Fruit fly (Drosophila melanogaster): Measurements from ENCODE around the gene CG44437.

Gene CG44437

DNA sequence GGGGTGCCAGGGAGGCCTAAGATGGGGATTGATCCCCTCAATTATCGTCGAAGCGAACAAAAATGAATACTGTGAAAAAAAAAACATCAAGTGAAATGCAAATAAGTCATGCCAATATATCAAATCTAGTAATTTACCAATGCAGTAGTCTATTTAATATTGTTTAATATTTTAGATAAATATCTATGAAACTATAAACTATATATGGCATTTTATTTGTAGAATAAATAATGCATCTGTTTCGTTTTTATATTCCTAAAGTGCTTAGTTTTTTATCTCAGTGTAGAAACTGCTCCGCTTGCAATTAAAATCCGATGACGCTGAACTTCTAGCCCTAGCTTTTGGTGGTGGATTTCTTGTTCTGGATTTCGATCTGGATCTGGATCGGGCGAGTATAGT, 26.1 kb upstream of the CG44437 start:
- peak; percentile 20 for TF ChIP-seq tj (GFP tag; optimal IDR thresholded peaks at IDR 0.05)
- no peak for TF ChIP-seq CG5204 (GFP tag; optimal IDR thresholded peaks at IDR 0.05)

DNA sequence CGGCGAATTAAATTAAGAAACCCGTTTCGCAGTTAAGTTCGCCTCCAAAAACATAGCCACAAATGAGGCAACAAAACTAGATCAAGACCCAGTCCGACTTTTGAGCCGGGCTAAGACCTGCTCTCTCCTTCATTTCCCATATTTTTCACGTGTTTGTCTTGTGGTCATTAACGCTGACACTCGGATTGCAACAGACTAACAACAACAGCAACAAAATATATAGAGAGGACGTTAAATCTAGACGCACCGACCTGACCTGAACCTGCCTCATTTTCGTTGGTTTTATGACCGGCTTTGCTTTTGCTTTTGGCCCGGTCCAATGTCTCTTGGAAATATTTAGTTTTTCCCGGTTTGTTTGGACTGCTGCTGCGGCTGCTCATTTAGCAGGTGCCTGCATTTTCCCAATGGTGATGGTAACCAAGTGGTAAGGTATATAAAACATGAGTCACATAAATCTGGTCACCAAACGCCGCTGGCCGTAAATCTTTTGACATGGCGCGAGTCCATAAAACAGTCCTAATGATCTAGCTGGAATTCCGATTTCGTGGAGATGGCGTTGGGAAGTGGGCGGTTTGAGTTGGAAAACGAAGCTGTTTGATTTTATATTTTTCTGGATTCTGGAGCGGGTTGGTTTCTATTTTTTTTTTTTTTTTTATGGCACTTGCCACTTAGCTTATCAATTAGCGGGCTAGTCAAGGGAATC, 25.6 kb upstream of the CG44437 start:
- no peak for TF ChIP-seq CG7101 (tag; optimal IDR thresholded peaks at IDR 0.05)

DNA sequence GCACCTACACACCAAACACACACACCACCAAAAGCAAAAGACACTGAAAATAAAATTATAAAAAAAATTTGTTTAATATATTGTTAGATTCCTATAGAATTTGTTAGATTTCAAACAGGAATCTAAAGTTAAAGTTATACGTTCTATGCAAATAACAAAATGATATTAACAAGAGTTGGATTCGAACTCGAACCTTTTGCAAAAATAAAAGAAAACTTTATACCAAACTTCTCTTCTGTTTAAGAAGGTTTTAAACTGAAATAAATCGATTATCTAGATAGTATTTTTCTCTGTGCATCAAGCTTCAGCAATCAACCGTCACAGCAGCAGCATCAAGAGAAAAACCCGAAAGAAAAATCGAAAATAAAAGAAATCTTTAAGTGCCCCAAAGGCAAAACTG, 24.4 kb upstream of the CG44437 start:
- no peak for TF ChIP-seq CG14711 (tag; optimal IDR thresholded peaks at IDR 0.05)
- TF ChIP-seq CG1620 (GFP tag; optimal IDR thresholded peaks at IDR 0.05), result no peak
- no peak for TF ChIP-seq ovo (GFP tag; optimal IDR thresholded peaks at IDR 0.05)
- TF ChIP-seq Clk (GFP tag; optimal IDR thresholded peaks at IDR 0.05), result no peak
- no peak for TF ChIP-seq cnc (optimal IDR thresholded peaks at IDR 0.05)
- no peak for TF ChIP-seq pad (GFP tag; optimal IDR thresholded peaks at IDR 0.05)
- TF ChIP-seq cic (GFP tag; optimal IDR thresholded peaks at IDR 0.05), result no peak
- no peak for TF ChIP-seq toe (GFP tag; optimal IDR thresholded peaks at IDR 0.05)
- no peak for TF ChIP-seq CG7045 (GFP tag; optimal IDR thresholded peaks at IDR 0.05)
- no peak for TF ChIP-seq bab1 (GFP tag; optimal IDR thresholded peaks at IDR 0.05)
- no peak for TF ChIP-seq CG33017 (tag; optimal IDR thresholded peaks at IDR 0.05)
- no peak for TF ChIP-seq Hr96 (GFP tag; optimal IDR thresholded peaks at IDR 0.05)
- TF ChIP-seq Mnt (GFP tag; optimal IDR thresholded peaks at IDR 0.05), result no peak
- no peak for TF ChIP-seq tj (GFP tag; optimal IDR thresholded peaks at IDR 0.05)
- TF ChIP-seq CG11617 (GFP tag; optimal IDR thresholded peaks at IDR 0.05), result no peak
- TF ChIP-seq kay (GFP tag; ENCODE audit: borderline replicate concordance), result no peak
- no peak for TF ChIP-seq CG12768 (GFP tag; optimal IDR thresholded peaks at IDR 0.05)

DNA sequence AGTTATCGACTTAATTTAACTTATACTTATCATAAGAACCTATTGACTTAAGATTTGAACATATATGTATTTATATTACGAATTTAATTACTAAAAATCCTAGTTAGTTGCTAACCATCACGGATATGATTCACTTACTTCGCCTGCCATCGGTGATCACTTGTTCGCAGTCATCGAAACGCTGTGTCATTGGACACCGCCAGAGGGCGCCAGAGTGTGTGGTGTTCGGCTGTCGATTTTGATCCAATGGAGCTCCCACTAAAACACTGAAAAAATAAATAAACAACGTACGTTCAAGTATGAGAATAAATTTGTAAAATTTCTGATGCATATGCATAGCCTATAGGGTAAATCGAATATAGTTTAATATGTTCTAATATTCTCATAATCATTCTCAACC, 22.8 kb upstream of the CG44437 start:
- no peak for TF ChIP-seq CG14711 (tag; optimal IDR thresholded peaks at IDR 0.05)
- TF ChIP-seq CG1620 (GFP tag; optimal IDR thresholded peaks at IDR 0.05), result no peak
- no peak for TF ChIP-seq CG5204 (GFP tag; optimal IDR thresholded peaks at IDR 0.05)
- TF ChIP-seq bab1 (GFP tag; optimal IDR thresholded peaks at IDR 0.05), result no peak
- TF ChIP-seq pad (GFP tag; optimal IDR thresholded peaks at IDR 0.05), result no peak
- no peak for TF ChIP-seq Mnt (GFP tag; optimal IDR thresholded peaks at IDR 0.05)
- no peak for TF ChIP-seq CG12768 (GFP tag; optimal IDR thresholded peaks at IDR 0.05)
- TF ChIP-seq Crg-1 (GFP tag; optimal IDR thresholded peaks at IDR 0.05), result no peak
- no peak for TF ChIP-seq ovo (GFP tag; optimal IDR thresholded peaks at IDR 0.05)
- no peak for TF ChIP-seq CG33017 (tag; optimal IDR thresholded peaks at IDR 0.05)
- TF ChIP-seq cnc (optimal IDR thresholded peaks at IDR 0.05), result no peak
- no peak for TF ChIP-seq toe (GFP tag; optimal IDR thresholded peaks at IDR 0.05)
- TF ChIP-seq Clk (GFP tag; optimal IDR thresholded peaks at IDR 0.05), result no peak
- no peak for TF ChIP-seq Hr96 (GFP tag; optimal IDR thresholded peaks at IDR 0.05)
- no peak for TF ChIP-seq CG7045 (GFP tag; optimal IDR thresholded peaks at IDR 0.05)

DNA sequence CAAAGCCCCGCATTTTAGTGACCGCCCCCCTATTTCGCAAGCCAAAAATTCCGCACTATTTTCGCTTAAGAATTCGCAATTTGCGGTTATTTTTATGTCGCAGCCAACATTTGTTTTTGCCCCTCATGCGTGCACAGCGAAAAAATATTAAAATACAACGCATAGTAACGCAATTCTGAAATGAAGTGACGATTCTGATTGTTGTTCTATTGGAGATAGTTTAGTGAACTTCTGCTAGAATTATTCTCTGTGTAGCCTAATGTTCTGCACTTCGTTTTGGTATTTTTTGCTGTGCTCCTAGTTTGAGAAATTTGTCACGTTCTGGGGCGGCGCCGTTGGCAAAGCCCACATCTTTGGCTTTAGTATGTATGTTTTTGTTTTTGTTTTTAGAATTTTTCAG, 19.8 kb upstream of the CG44437 start:
- TF ChIP-seq CG7045 (GFP tag; optimal IDR thresholded peaks at IDR 0.05) (no peak), bab1 (GFP tag; optimal IDR thresholded peaks at IDR 0.05) (peak; percentile 7), CG7101 (tag; optimal IDR thresholded peaks at IDR 0.05) (no peak), tj (GFP tag; optimal IDR thresholded peaks at IDR 0.05) (no peak)

DNA sequence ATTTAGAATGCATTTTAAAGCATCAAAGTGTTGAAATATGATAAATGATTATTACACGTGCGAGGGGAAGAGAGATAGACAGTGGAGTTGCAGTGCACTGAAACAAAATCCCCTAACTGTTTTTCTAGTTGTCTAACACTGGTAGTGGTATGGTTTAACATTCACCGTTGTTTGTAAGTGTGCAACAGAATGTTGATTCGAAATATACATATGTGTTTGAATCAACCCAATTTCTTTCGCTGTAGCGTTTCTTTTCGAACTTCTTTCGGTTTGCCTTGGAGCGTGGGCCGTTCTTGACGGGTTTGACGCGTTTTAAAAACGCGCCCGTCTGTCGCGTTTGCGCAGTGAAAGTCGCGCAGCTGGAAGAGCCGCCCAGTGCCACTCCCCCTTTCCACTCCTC, 19.2 kb upstream of the CG44437 start:
- TF ChIP-seq pad (GFP tag; optimal IDR thresholded peaks at IDR 0.05) (no peak), Clk (GFP tag; optimal IDR thresholded peaks at IDR 0.05) (no peak), toe (GFP tag; optimal IDR thresholded peaks at IDR 0.05) (no peak), bab1 (GFP tag; optimal IDR thresholded peaks at IDR 0.05) (no peak), Hr96 (GFP tag; optimal IDR thresholded peaks at IDR 0.05) (no peak), CG12768 (GFP tag; optimal IDR thresholded peaks at IDR 0.05) (no peak), cnc (optimal IDR thresholded peaks at IDR 0.05) (no peak), Crg-1 (GFP tag; optimal IDR thresholded peaks at IDR 0.05) (no peak), CG1620 (GFP tag; optimal IDR thresholded peaks at IDR 0.05) (no peak), CG7101 (tag; optimal IDR thresholded peaks at IDR 0.05) (no peak), ovo (GFP tag; optimal IDR thresholded peaks at IDR 0.05) (no peak), kay (GFP tag; ENCODE audit: borderline replicate concordance) (no peak), tj (GFP tag; optimal IDR thresholded peaks at IDR 0.05) (no peak), CG5204 (GFP tag; optimal IDR thresholded peaks at IDR 0.05) (no peak), CG11617 (GFP tag; optimal IDR thresholded peaks at IDR 0.05) (no peak), CG7045 (GFP tag; optimal IDR thresholded peaks at IDR 0.05) (no peak), CG33017 (tag; optimal IDR thresholded peaks at IDR 0.05) (no peak), Mnt (GFP tag; optimal IDR thresholded peaks at IDR 0.05) (no peak)

DNA sequence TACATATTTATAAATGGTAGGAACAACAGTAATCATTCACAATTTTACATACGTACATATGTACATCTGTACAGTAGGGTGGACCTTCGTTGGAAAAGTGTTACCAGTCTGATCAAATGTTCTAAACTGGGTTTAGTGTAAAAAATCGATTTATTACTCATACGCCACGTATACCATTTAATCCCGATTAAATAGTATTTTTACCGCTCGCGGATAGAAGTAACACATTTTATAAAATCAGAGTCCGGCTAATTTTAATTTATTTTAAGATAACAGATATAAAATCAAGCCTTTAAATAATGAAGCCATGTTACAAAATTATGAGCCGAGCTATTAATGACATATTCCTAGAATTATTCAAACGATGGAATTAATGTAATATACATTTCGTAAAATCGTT, 18.4 kb upstream of the CG44437 start:
- TF ChIP-seq kay (GFP tag; ENCODE audit: borderline replicate concordance), result peak; percentile 61
- no peak for TF ChIP-seq CG11617 (GFP tag; optimal IDR thresholded peaks at IDR 0.05)

DNA sequence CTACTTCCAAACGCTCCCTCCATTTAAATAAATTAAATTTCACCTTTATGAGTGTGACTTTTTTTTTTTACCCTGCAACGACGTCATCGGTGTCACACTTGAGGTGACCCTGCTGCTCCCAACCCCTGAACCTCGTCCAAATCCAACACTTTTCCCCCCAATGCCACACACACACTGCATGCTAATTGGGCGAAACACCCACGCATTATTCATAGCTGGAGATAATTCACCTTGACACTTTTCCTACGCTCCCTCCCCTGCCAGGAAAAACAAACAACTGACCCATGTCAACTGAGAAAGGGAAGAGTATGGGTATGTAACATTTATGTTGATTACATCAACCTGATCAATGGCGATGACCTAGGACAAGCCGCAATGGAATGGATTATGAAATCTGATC, 17.2 kb upstream of the CG44437 start:
- TF ChIP-seq pad (GFP tag; optimal IDR thresholded peaks at IDR 0.05), result no peak
- no peak for TF ChIP-seq bab1 (GFP tag; optimal IDR thresholded peaks at IDR 0.05)
- TF ChIP-seq cic (GFP tag; optimal IDR thresholded peaks at IDR 0.05), result no peak
- TF ChIP-seq CG12768 (GFP tag; optimal IDR thresholded peaks at IDR 0.05), result no peak
- TF ChIP-seq Crg-1 (GFP tag; optimal IDR thresholded peaks at IDR 0.05), result no peak
- TF ChIP-seq tj (GFP tag; optimal IDR thresholded peaks at IDR 0.05), result no peak
- no peak for TF ChIP-seq CG14711 (tag; optimal IDR thresholded peaks at IDR 0.05)
- TF ChIP-seq CG7101 (tag; optimal IDR thresholded peaks at IDR 0.05), result no peak
- TF ChIP-seq CG11617 (GFP tag; optimal IDR thresholded peaks at IDR 0.05), result no peak
- TF ChIP-seq Clk (GFP tag; optimal IDR thresholded peaks at IDR 0.05), result no peak
- TF ChIP-seq CG5204 (GFP tag; optimal IDR thresholded peaks at IDR 0.05), result no peak
- no peak for TF ChIP-seq Hr96 (GFP tag; optimal IDR thresholded peaks at IDR 0.05)
- TF ChIP-seq toe (GFP tag; optimal IDR thresholded peaks at IDR 0.05), result no peak
- TF ChIP-seq CG1620 (GFP tag; optimal IDR thresholded peaks at IDR 0.05), result no peak
- TF ChIP-seq kay (GFP tag; ENCODE audit: borderline replicate concordance), result no peak
- TF ChIP-seq CG7045 (GFP tag; optimal IDR thresholded peaks at IDR 0.05), result no peak
- no peak for TF ChIP-seq ovo (GFP tag; optimal IDR thresholded peaks at IDR 0.05)

Measured in whole organism, adult.